Worm (Caenorhabditis elegans) whole organism, late embryonic: ENCODE measurements around the gene col-107.

Experiments
- ceh-6 ChIP-seq: fragments of 200-800 bp; sonication (Bioruptor generic); optimal IDR thresholded peaks from 2 replicates; lab custom pipeline; 2018; ENCODE audit warnings: mild to moderate bottlenecking, missing genetic modification characterization, missing compliant biosample characterization
- nhr-11 ChIP-seq: fragments of 150-350 bp; optimal IDR thresholded peaks from 2 replicates; lab custom pipeline; 2014; ENCODE audit warnings: missing biosample characterization, missing genetic modification characterization
- sox-4 ChIP-seq: sonication (generic microtip); optimal IDR thresholded peaks from 2 replicates; lab custom pipeline; 2017; ENCODE audit warnings: mild to moderate bottlenecking, missing genetic modification characterization, inconsistent platforms, missing compliant biosample characterization

ce11 chrIV:1548457-1548861 is at the start of gene col-107:
- TF ChIP-seq sox-4 (tag; lab: Kevin White, UChicago) (no peak), ceh-6 (GFP tag; lab: Kevin White, UChicago) (no peak), nhr-11 (tag; lab: Kevin White, UChicago) (no peak)
